Fruit fly (Drosophila melanogaster): ENCODE results near the gene GC.
A peak's percentile ranks its signal among the peaks of the same experiment; 100 is the strongest.

The GC gene

DNA sequence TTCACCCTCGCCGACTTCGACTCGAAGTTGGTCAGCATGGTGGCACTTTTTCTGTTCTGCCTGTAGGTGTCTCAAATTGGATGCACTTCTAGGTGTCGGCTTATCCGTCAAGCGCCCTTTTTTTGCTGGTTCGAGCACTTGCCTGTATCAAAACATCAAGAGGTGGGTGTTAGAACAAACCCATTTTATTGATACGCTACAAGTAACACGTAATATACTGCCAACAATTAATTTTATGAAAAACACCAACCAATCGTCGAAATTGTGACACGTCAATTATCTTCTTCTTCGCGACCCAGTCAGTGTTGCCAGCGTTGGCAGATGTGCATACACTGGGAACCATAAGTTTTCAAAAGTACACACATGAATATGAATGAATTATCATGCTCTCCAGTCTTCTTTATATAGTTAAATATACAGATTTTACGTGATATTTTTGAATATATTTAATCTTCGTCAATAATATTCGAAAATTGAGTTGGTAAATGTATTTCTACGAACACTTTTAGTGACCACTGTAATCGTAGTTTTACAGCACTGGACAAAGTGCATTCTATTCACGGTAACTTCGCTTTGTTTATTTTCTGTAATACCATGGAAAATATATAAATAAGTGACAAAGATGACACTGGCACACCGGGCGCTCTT lies 15.9 kb upstream of the GC start, which contains the start of the genes alphaCOP and CG13919:
Gene alphaCOP, minus strand, starts transcription at position 280 of the 648 bp plus-strand sequence.
Gene CG13919, plus strand, starts transcription at position 548 of the 648 bp plus-strand sequence.
- TF ChIP-seq CrebA (GFP tag; optimal IDR thresholded peaks at IDR 0.05; ENCODE audit: borderline replicate concordance), result no peak
- TF ChIP-seq brk (GFP tag; optimal IDR thresholded peaks at IDR 0.05), result no peak
- no peak for TF ChIP-seq dl (GFP tag; optimal IDR thresholded peaks at IDR 0.05; ENCODE audit: insufficient read depth in 1 of 2, partially characterized antibody in 2 of 2)
- TF ChIP-seq N (GFP tag; optimal IDR thresholded peaks at IDR 0.05), result no peak
- TF ChIP-seq lola (GFP tag; optimal IDR thresholded peaks at IDR 0.05), result no peak
- TF ChIP-seq psq (GFP tag; optimal IDR thresholded peaks at IDR 0.05), result peak; percentile 95
- peak; percentile 83 for TF ChIP-seq Hr83 (GFP tag; optimal IDR thresholded peaks at IDR 0.05; ENCODE audit: poor library complexity, severe bottlenecking)
- TF ChIP-seq ey (GFP tag; optimal IDR thresholded peaks at IDR 0.05), result peak; percentile 95
- peak; percentile 97 for TF ChIP-seq sv (GFP tag; optimal IDR thresholded peaks at IDR 0.05)
- no peak for TF ChIP-seq jim (GFP tag; optimal IDR thresholded peaks at IDR 0.05)
- TF ChIP-seq br (GFP tag; optimal IDR thresholded peaks at IDR 0.05), result peak; percentile 96
- peak; percentile 98 for TF ChIP-seq HLH106 (tag; optimal IDR thresholded peaks at IDR 0.05)
- peak; percentile 78 for TF ChIP-seq GATAd (GFP tag; optimal IDR thresholded peaks at IDR 0.05)
- peak; percentile 97 for TF ChIP-seq Sp1 (GFP tag; optimal IDR thresholded peaks at IDR 0.05)
- no peak for TF ChIP-seq sage (GFP tag; optimal IDR thresholded peaks at IDR 0.05)
- TF ChIP-seq pan (optimal IDR thresholded peaks at IDR 0.05), result no peak
- no peak for TF ChIP-seq usp (GFP tag; optimal IDR thresholded peaks at IDR 0.05)
- TF ChIP-seq Dif (GFP tag; optimal IDR thresholded peaks at IDR 0.05; ENCODE audit: partially characterized antibody), result no peak
- peak; percentile 89 for TF ChIP-seq dmrt93B (GFP tag; optimal IDR thresholded peaks at IDR 0.05)
- TF ChIP-seq Hnf4 (GFP tag; optimal IDR thresholded peaks at IDR 0.05), result no peak
- peak; percentile 96 for TF ChIP-seq woc (GFP tag; optimal IDR thresholded peaks at IDR 0.05)
- TF ChIP-seq Hr78 (GFP tag; optimal IDR thresholded peaks at IDR 0.05), result no peak
- TF ChIP-seq Myc (optimal IDR thresholded peaks at IDR 0.05), result peak; percentile 32
- TF ChIP-seq fru (GFP tag; optimal IDR thresholded peaks at IDR 0.05), result peak; percentile 95
- TF ChIP-seq OdsH (GFP tag; optimal IDR thresholded peaks at IDR 0.05), result peak; percentile 97
- TF ChIP-seq Mio (GFP tag; optimal IDR thresholded peaks at IDR 0.05), result peak; percentile 60
- TF ChIP-seq foxo (GFP tag; optimal IDR thresholded peaks at IDR 0.05), result peak; percentile 80 to 98
- TF ChIP-seq dsf (GFP tag; optimal IDR thresholded peaks at IDR 0.05; ENCODE audit: borderline replicate concordance), result peak; percentile 94
- TF ChIP-seq Rel (GFP tag; optimal IDR thresholded peaks at IDR 0.05), result peak; percentile 88
- TF ChIP-seq Rel (tag; optimal IDR thresholded peaks at IDR 0.05), result peak; percentile 83
- TF ChIP-seq h (GFP tag; optimal IDR thresholded peaks at IDR 0.05), result peak; percentile 99
- no peak for TF ChIP-seq Vsx2 (GFP tag; optimal IDR thresholded peaks at IDR 0.05; ENCODE audit: partially characterized antibody)
- TF ChIP-seq CG9705 (GFP tag; optimal IDR thresholded peaks at IDR 0.05), result peak; percentile 86
- peak; percentile 91 for TF ChIP-seq CG32264 (GFP tag; optimal IDR thresholded peaks at IDR 0.05)
- TF ChIP-seq Dfd (GFP tag; optimal IDR thresholded peaks at IDR 0.05), result no peak
- no peak for TF ChIP-seq tai (GFP tag; optimal IDR thresholded peaks at IDR 0.05)
- peak; percentile 96 for TF ChIP-seq Jra (GFP tag; optimal IDR thresholded peaks at IDR 0.05)
- TF ChIP-seq Abd-B (GFP tag; optimal IDR thresholded peaks at IDR 0.05), result no peak
- peak; percentile 98 for TF ChIP-seq rgr (GFP tag; optimal IDR thresholded peaks at IDR 0.05)

DNA sequence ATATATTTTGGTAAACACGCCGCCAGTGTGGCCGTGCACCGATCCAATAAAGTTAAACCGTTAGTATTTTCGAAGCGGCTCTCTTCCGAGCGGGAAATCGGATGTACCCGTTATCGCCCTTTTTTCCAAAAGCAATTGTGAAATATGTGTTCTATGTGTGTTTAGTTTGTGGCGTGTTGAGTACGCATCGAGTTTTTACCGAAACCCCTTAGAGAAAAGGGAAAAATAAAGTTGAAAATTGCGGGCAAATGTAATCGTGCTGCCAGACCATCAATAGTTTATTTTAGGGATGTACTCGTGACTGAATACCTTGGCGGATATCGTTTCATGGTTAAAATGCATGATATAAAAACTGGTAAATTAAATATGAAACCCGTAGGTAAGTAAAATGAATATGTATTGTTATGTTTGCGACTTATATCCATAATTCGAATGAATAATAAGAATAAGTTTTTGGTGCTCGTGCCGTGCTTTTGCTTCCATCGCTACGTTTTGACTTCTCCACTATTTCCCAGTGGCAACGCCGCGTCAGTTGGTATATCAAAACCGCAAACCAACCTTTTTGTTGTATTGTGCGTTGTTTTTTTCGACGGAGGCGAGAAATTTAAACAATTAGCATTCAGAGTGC lies 10.2 kb upstream of the GC start, which contains the start of the genes Mettl2 and Bgb:
Gene Mettl2, minus strand, starts transcription at position 51 of the 628 bp plus-strand sequence.
Gene Bgb, plus strand, starts transcription at position 527 of the 628 bp plus-strand sequence.
- TF ChIP-seq foxo (GFP tag; optimal IDR thresholded peaks at IDR 0.05), result peak in 1 of 2 experiments; percentile 89
- TF ChIP-seq Vsx2 (GFP tag; optimal IDR thresholded peaks at IDR 0.05; ENCODE audit: partially characterized antibody), result no peak
- peak; percentile 89 for TF ChIP-seq HLH106 (tag; optimal IDR thresholded peaks at IDR 0.05)
- TF ChIP-seq sv (GFP tag; optimal IDR thresholded peaks at IDR 0.05), result peak; percentile 62
- peak; percentile 86 for TF ChIP-seq fru (GFP tag; optimal IDR thresholded peaks at IDR 0.05)
- peak; percentile 82 for TF ChIP-seq br (GFP tag; optimal IDR thresholded peaks at IDR 0.05)
- TF ChIP-seq dl (GFP tag; optimal IDR thresholded peaks at IDR 0.05; ENCODE audit: insufficient read depth in 1 of 2, partially characterized antibody in 2 of 2), result no peak
- peak; percentile 83 for TF ChIP-seq ey (GFP tag; optimal IDR thresholded peaks at IDR 0.05)
- TF ChIP-seq tai (GFP tag; optimal IDR thresholded peaks at IDR 0.05), result no peak
- no peak for TF ChIP-seq lola (GFP tag; optimal IDR thresholded peaks at IDR 0.05)
- TF ChIP-seq jim (GFP tag; optimal IDR thresholded peaks at IDR 0.05), result no peak
- no peak for TF ChIP-seq brk (GFP tag; optimal IDR thresholded peaks at IDR 0.05)
- no peak for TF ChIP-seq CrebA (GFP tag; optimal IDR thresholded peaks at IDR 0.05; ENCODE audit: borderline replicate concordance)
- peak; percentile 86 for TF ChIP-seq h (GFP tag; optimal IDR thresholded peaks at IDR 0.05)
- no peak for TF ChIP-seq Dfd (GFP tag; optimal IDR thresholded peaks at IDR 0.05)
- TF ChIP-seq dsf (GFP tag; optimal IDR thresholded peaks at IDR 0.05; ENCODE audit: borderline replicate concordance), result no peak
- no peak for TF ChIP-seq N (GFP tag; optimal IDR thresholded peaks at IDR 0.05)
- TF ChIP-seq sage (GFP tag; optimal IDR thresholded peaks at IDR 0.05), result no peak
- TF ChIP-seq usp (GFP tag; optimal IDR thresholded peaks at IDR 0.05), result no peak
- no peak for TF ChIP-seq Myc (optimal IDR thresholded peaks at IDR 0.05)
- no peak for TF ChIP-seq Rel (GFP tag; optimal IDR thresholded peaks at IDR 0.05)
- TF ChIP-seq Rel (tag; optimal IDR thresholded peaks at IDR 0.05), result peak; percentile 16
- TF ChIP-seq woc (GFP tag; optimal IDR thresholded peaks at IDR 0.05), result peak; percentile 94
- TF ChIP-seq rgr (GFP tag; optimal IDR thresholded peaks at IDR 0.05), result peak; percentile 88
- TF ChIP-seq CG9705 (GFP tag; optimal IDR thresholded peaks at IDR 0.05), result peak; percentile 79
- TF ChIP-seq psq (GFP tag; optimal IDR thresholded peaks at IDR 0.05), result peak; percentile 62
- TF ChIP-seq Mio (GFP tag; optimal IDR thresholded peaks at IDR 0.05), result no peak
- TF ChIP-seq dmrt93B (GFP tag; optimal IDR thresholded peaks at IDR 0.05), result peak; percentile 77
- TF ChIP-seq Abd-B (GFP tag; optimal IDR thresholded peaks at IDR 0.05), result no peak
- TF ChIP-seq Hr83 (GFP tag; optimal IDR thresholded peaks at IDR 0.05; ENCODE audit: poor library complexity, severe bottlenecking), result peak; percentile 8
- no peak for TF ChIP-seq Jra (GFP tag; optimal IDR thresholded peaks at IDR 0.05)
- TF ChIP-seq Hr78 (GFP tag; optimal IDR thresholded peaks at IDR 0.05), result no peak
- TF ChIP-seq Dif (GFP tag; optimal IDR thresholded peaks at IDR 0.05; ENCODE audit: partially characterized antibody), result no peak
- TF ChIP-seq GATAd (GFP tag; optimal IDR thresholded peaks at IDR 0.05), result no peak
- TF ChIP-seq CG32264 (GFP tag; optimal IDR thresholded peaks at IDR 0.05), result peak; percentile 56
- TF ChIP-seq OdsH (GFP tag; optimal IDR thresholded peaks at IDR 0.05), result peak; percentile 71
- peak; percentile 54 for TF ChIP-seq Sp1 (GFP tag; optimal IDR thresholded peaks at IDR 0.05)
- TF ChIP-seq Hnf4 (GFP tag; optimal IDR thresholded peaks at IDR 0.05), result no peak
- TF ChIP-seq pan (optimal IDR thresholded peaks at IDR 0.05), result no peak
